Fruit fly (Drosophila melanogaster) whole organism, wandering third instar larva: ENCODE data around the gene mag.
A peak's percentile ranks its signal among the peaks of the same experiment; 100 is the strongest.

ENCODE experiments used
- Abd-B ChIP-seq: fragments of >200 bp; optimal IDR thresholded peaks from 2 replicates; lab custom pipeline; 2017; ENCODE audit warnings: missing biosample characterization, missing genetic modification characterization
- CG32264 ChIP-seq: fragments of 200-800 bp; sonication (Bioruptor generic); optimal IDR thresholded peaks from 2 replicates; lab custom pipeline; 2016; ENCODE audit warnings: missing biosample characterization, missing genetic modification characterization
- CG9705 ChIP-seq: fragments of 200-800 bp; sonication (Bioruptor generic); optimal IDR thresholded peaks from 2 replicates; lab custom pipeline; 2018; ENCODE audit warnings: missing biosample characterization, mild to moderate bottlenecking, missing genetic modification characterization
- CrebA ChIP-seq: fragments of 200-800 bp; sonication (Bioruptor generic); optimal IDR thresholded peaks from 2 replicates; lab custom pipeline; 2016; ENCODE audit warnings: missing biosample characterization, mild to moderate bottlenecking, missing genetic modification characterization, borderline replicate concordance
- Dfd ChIP-seq: fragments of >200 bp; optimal IDR thresholded peaks from 2 replicates; lab custom pipeline; 2017; ENCODE audit warnings: missing biosample characterization, missing genetic modification characterization
- Dif ChIP-seq: fragments of 200-275, 200-300 bp; sonication (Bioruptor generic); optimal IDR thresholded peaks from 2 replicates; lab custom pipeline; 2018; ENCODE audit warnings: missing biosample characterization, missing genetic modification characterization; ENCODE audit not compliant: partially characterized antibody
- GATAd ChIP-seq: sonication (Bioruptor generic); optimal IDR thresholded peaks from 2 replicates; lab custom pipeline; 2016; ENCODE audit warnings: missing biosample characterization, missing genetic modification characterization
- HLH106 ChIP-seq: fragments of 200-800 bp; optimal IDR thresholded peaks from 3 replicates; lab custom pipeline; 2019; ENCODE audit warnings: missing biosample characterization, mild to moderate bottlenecking, missing genetic modification characterization, moderate library complexity
- Hnf4 ChIP-seq: fragments of 200-800 bp; sonication (Bioruptor generic); optimal IDR thresholded peaks from 2 replicates; lab custom pipeline; 2016; ENCODE audit warnings: missing biosample characterization, mild to moderate bottlenecking, missing genetic modification characterization
- Hr78 ChIP-seq: fragments of >200 bp; optimal IDR thresholded peaks from 2 replicates; lab custom pipeline; 2017; ENCODE audit warnings: missing biosample characterization, missing genetic modification characterization
- Hr83 ChIP-seq: fragments of 200-300 bp; sonication (Bioruptor generic); optimal IDR thresholded peaks from 2 replicates; lab custom pipeline; 2016; ENCODE audit warnings: missing biosample characterization, mild to moderate bottlenecking, missing genetic modification characterization, moderate library complexity; ENCODE audit not compliant: poor library complexity, severe bottlenecking
- Jra ChIP-seq: sonication (Bioruptor generic); optimal IDR thresholded peaks from 2 replicates; lab custom pipeline; 2016; ENCODE audit warnings: missing biosample characterization, missing genetic modification characterization
- Mio ChIP-seq: sonication (Bioruptor generic); optimal IDR thresholded peaks from 2 replicates; lab custom pipeline; 2016; ENCODE audit warnings: missing biosample characterization, missing genetic modification characterization
- Myc ChIP-seq: fragments of >200 bp; optimal IDR thresholded peaks from 2 replicates; lab custom pipeline; 2017
- OdsH ChIP-seq: fragments of 200-800 bp; sonication (Bioruptor generic); optimal IDR thresholded peaks from 2 replicates; lab custom pipeline; 2016; ENCODE audit warnings: missing biosample characterization, mild to moderate bottlenecking, missing genetic modification characterization
- Rel ChIP-seq, 2 experiments: fragments of 200-800 bp; sonication (Bioruptor generic) in 1 of 2; optimal IDR thresholded peaks; 2 replicates in 1 of 2; 3 replicates in 1 of 2; lab custom pipeline; 2016 to 2019; ENCODE audit warnings: mild to moderate bottlenecking in 2 of 2, missing biosample characterization in 2 of 2, missing genetic modification characterization in 2 of 2, moderate library complexity in 1 of 2
- Sp1 ChIP-seq: fragments of 200-800 bp; sonication (Bioruptor generic); optimal IDR thresholded peaks from 3 replicates; lab custom pipeline; 2019; ENCODE audit warnings: missing biosample characterization, mild to moderate bottlenecking, missing genetic modification characterization, moderate library complexity
- Vsx2 ChIP-seq: fragments of 200-300, 225-300 bp; sonication (Bioruptor generic); optimal IDR thresholded peaks from 2 replicates; lab custom pipeline; 2018; ENCODE audit warnings: missing biosample characterization, missing genetic modification characterization; ENCODE audit not compliant: partially characterized antibody
- br ChIP-seq: fragments of 200-800 bp; sonication (Bioruptor generic); optimal IDR thresholded peaks from 2 replicates; lab custom pipeline; 2016; ENCODE audit warnings: missing biosample characterization, missing genetic modification characterization
- brk ChIP-seq: fragments of 200-800 bp; sonication (Bioruptor generic); optimal IDR thresholded peaks from 2 replicates; lab custom pipeline; 2016; ENCODE audit warnings: missing biosample characterization, mild to moderate bottlenecking, missing genetic modification characterization
- dl ChIP-seq, 2 experiments: fragments of 175-275, 200-275 bp in 1 of 2; fragments of 200-275 bp in 1 of 2; sonication (Bioruptor generic); optimal IDR thresholded peaks; lab custom pipeline; 2018; ENCODE audit warnings: mild to moderate bottlenecking in 2 of 2, missing biosample characterization in 2 of 2, missing genetic modification characterization in 2 of 2, moderate library complexity in 2 of 2; ENCODE audit not compliant: partially characterized antibody in 2 of 2, insufficient read depth in 1 of 2
- dmrt93B ChIP-seq: fragments of 200-800 bp; sonication (Bioruptor generic); optimal IDR thresholded peaks from 2 replicates; lab custom pipeline; 2018; ENCODE audit warnings: missing biosample characterization, mild to moderate bottlenecking, missing genetic modification characterization
- dsf ChIP-seq: sonication (Bioruptor generic); optimal IDR thresholded peaks from 2 replicates; lab custom pipeline; 2016; ENCODE audit warnings: missing biosample characterization, missing genetic modification characterization, borderline replicate concordance
- ey ChIP-seq: fragments of 200-800 bp; sonication (Bioruptor generic); optimal IDR thresholded peaks from 2 replicates; lab custom pipeline; 2016; ENCODE audit warnings: missing biosample characterization, missing genetic modification characterization
- foxo ChIP-seq, 2 experiments: fragments of 200-800 bp; sonication (Bioruptor generic); optimal IDR thresholded peaks; 2 replicates in 1 of 2; 3 replicates in 1 of 2; lab custom pipeline; 2016 to 2017; ENCODE audit warnings: missing biosample characterization in 2 of 2, missing genetic modification characterization in 2 of 2
- fru ChIP-seq: fragments of 200-800 bp; sonication (Bioruptor generic); optimal IDR thresholded peaks from 3 replicates; lab custom pipeline; 2016; ENCODE audit warnings: missing biosample characterization, mild to moderate bottlenecking, missing genetic modification characterization
- h ChIP-seq: fragments of 200-800 bp; sonication (Bioruptor generic); optimal IDR thresholded peaks from 3 replicates; lab custom pipeline; 2016; ENCODE audit warnings: missing biosample characterization, mild to moderate bottlenecking, missing genetic modification characterization
- jim ChIP-seq: fragments of 175-275, 200-325 bp; sonication (Bioruptor generic); optimal IDR thresholded peaks from 2 replicates; lab custom pipeline; 2016; ENCODE audit warnings: missing biosample characterization, mild to moderate bottlenecking, missing genetic modification characterization
- lola ChIP-seq: fragments of >200 bp; optimal IDR thresholded peaks from 2 replicates; lab custom pipeline; 2017; ENCODE audit warnings: missing biosample characterization, missing genetic modification characterization
- pan ChIP-seq: fragments of >200 bp; optimal IDR thresholded peaks from 2 replicates; lab custom pipeline; 2017
- psq ChIP-seq: fragments of 200-800 bp; sonication (Bioruptor generic); optimal IDR thresholded peaks from 3 replicates; lab custom pipeline; 2017; ENCODE audit warnings: missing biosample characterization, mild to moderate bottlenecking, missing genetic modification characterization, moderate library complexity
- rgr ChIP-seq: fragments of 200-800 bp; sonication (Bioruptor generic); optimal IDR thresholded peaks from 3 replicates; lab custom pipeline; 2016; ENCODE audit warnings: missing biosample characterization, mild to moderate bottlenecking, missing genetic modification characterization
- sage ChIP-seq: fragments of 200-800 bp; sonication (Bioruptor generic); optimal IDR thresholded peaks from 2 replicates; lab custom pipeline; 2016; ENCODE audit warnings: missing biosample characterization, mild to moderate bottlenecking, missing genetic modification characterization
- sv ChIP-seq: fragments of 200-800 bp; sonication (Bioruptor generic); optimal IDR thresholded peaks from 3 replicates; lab custom pipeline; 2016; ENCODE audit warnings: missing biosample characterization, missing genetic modification characterization
- tai ChIP-seq: sonication (Bioruptor generic); optimal IDR thresholded peaks from 2 replicates; lab custom pipeline; 2016; ENCODE audit warnings: missing biosample characterization, missing genetic modification characterization
- usp ChIP-seq: fragments of >200 bp; optimal IDR thresholded peaks from 2 replicates; lab custom pipeline; 2017; ENCODE audit warnings: missing biosample characterization, missing genetic modification characterization
- woc ChIP-seq: sonication (Bioruptor generic); optimal IDR thresholded peaks from 2 replicates; lab custom pipeline; 2016; ENCODE audit warnings: missing biosample characterization, mild to moderate bottlenecking, missing genetic modification characterization

The mag gene

DNA sequence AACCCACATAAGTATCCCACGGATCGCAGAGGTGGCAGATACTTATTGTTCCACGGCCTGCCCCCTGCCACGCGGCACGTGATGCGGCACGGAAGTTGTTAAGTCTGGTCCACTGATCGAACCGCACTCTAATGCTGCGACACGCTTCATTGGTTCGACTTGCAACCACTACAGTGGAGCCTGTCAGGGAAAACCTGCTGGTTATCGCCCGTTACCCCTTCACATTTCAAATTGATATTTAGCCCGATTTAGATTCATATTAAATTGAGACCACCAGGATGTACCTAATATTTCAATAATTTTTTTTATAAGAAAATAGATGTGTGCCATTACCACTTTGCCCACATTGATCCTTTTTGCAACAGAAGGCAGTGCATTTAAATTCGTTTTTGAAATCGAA is 13.1 kb upstream of the mag start:
- peak; percentile 25 for TF ChIP-seq ey
- no peak for TF ChIP-seq usp (GFP tag; lab: Kevin White, UChicago)

DNA sequence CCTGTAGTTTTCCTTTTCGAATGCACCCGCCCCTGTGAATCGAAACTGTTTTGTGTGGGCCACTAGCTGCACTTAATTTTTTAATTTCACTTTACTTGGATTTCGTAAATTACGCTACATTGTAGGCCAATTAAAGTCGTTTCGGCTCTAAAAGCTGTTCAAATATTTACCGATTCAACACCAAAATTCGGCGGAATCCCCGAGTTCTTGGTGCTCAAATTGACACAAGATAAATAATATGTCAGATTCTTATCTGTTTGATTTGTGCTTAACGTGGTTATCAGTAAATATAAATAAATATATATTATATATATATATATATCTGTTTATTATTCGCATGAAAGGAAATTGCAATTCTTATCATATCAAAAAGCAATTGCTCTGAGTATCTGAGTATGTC is 12.5 kb upstream of the mag start:
- TF ChIP-seq br (peak; percentile 24), Vsx2 (GFP tag; lab: Kevin White, UChicago) (no peak), CG9705 (GFP tag; lab: Kevin White, UChicago) (peak; percentile 78), CrebA (no peak), foxo (GFP tag; optimal IDR thresholded peaks at IDR 0.05; lab: Kevin White, UChicago) (peak in 1 of 2 experiments; percentile 58), Jra (GFP tag; lab: Kevin White, UChicago) (no peak), h (peak; percentile 67), dmrt93B (GFP tag; lab: Kevin White, UChicago) (peak; percentile 54), pan (lab: Kevin White, UChicago) (no peak), tai (GFP tag; lab: Kevin White, UChicago) (no peak), Sp1 (GFP tag; lab: Kevin White, UChicago) (peak; percentile 79), Hr83 (GFP tag; lab: Kevin White, UChicago) (peak; percentile 76), OdsH (GFP tag; lab: Kevin White, UChicago) (peak; percentile 51), HLH106 (tag; lab: Kevin White, UChicago) (peak; percentile 67), Hnf4 (GFP tag; lab: Kevin White, UChicago) (peak; percentile 57), Rel (GFP tag; optimal IDR thresholded peaks at IDR 0.05; lab: Kevin White, UChicago) (peak; percentile 16), Rel (tag; optimal IDR thresholded peaks at IDR 0.05; lab: Kevin White, UChicago) (peak; percentile 99), rgr (GFP tag; lab: Kevin White, UChicago) (peak; percentile 76), jim (GFP tag; lab: Kevin White, UChicago) (no peak), fru (GFP tag; lab: Kevin White, UChicago) (peak; percentile 4), brk (GFP tag; lab: Kevin White, UChicago) (peak; percentile 43), psq (GFP tag; lab: Kevin White, UChicago) (peak; percentile 32)

DNA sequence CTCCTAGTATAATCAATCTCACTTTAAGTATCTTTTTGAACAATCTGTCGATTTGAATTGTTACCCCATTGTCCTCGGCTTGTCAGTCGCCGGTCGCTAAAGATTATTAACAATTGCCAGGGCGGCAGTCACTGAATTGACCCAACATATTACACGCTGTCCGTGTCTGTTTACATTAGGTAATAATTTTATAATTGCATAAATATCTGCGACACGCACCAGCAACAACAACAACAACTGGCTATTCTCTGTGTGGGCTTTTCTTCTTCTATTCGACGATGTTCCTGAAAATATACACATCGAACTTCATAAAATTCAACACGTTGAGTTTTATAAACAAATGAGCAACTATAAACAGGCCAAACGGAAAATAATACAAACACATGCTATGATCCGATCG is 11.7 kb upstream of the mag start:
- TF ChIP-seq usp (GFP tag; lab: Kevin White, UChicago) (no peak), Hr78 (GFP tag; lab: Kevin White, UChicago) (no peak), psq (GFP tag; lab: Kevin White, UChicago) (no peak), Abd-B (no peak), brk (GFP tag; lab: Kevin White, UChicago) (no peak), dmrt93B (GFP tag; lab: Kevin White, UChicago) (no peak), Hnf4 (GFP tag; lab: Kevin White, UChicago) (no peak), rgr (GFP tag; lab: Kevin White, UChicago) (no peak), GATAd (GFP tag; lab: Kevin White, UChicago) (no peak), pan (lab: Kevin White, UChicago) (no peak), HLH106 (tag; lab: Kevin White, UChicago) (no peak), Dfd (GFP tag; lab: Kevin White, UChicago) (no peak), Mio (no peak), Sp1 (GFP tag; lab: Kevin White, UChicago) (no peak), tai (GFP tag; lab: Kevin White, UChicago) (no peak), CrebA (no peak), ey (no peak), woc (GFP tag; lab: Kevin White, UChicago) (no peak), OdsH (GFP tag; lab: Kevin White, UChicago) (no peak), jim (GFP tag; lab: Kevin White, UChicago) (no peak)

DNA sequence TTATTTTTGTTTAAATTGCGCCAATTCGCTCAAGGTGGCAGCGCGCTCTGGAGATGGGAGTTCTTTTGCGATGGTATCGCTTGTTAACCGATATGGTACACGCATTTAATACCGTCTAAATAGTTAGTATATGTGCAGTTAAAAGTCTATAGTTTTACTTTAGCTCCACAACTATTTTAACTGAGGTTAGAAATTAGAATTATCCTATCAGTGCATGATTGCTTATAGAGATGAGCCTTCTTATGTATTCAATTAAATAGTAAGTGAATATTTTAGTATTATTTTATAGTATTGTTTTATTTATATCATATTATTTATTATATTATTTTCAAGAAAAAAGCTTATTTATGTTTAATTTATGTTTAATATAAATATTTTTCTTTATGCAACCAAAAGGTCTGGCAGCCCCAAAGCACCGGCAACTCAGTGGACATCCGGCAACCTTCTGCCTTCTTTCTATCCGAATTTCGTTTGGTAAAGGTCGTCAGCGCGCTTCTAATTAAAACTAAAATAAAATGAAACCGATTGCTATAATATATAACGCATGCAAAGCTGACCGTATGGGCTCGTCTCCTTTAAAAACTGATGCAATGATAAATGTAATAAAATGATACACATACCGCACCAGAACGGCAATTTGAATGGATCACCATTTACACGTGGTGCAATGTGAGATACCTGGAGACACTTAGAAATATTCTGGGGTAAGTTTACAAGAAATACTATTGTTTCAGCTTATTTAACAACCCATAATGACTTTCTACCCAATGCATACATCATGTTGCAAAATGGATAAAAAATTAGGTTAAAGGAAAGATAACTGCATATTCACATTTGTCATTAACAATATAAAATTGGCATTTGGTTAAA is 7.4 kb upstream of the mag start, which contains the start of gene CG5199:
CG5199 (minus strand) TSS at position 52 of the 870 bp plus-strand sequence.
- TF ChIP-seq OdsH (GFP tag; lab: Kevin White, UChicago) (peak; percentile 30), brk (GFP tag; lab: Kevin White, UChicago) (peak; percentile 41), jim (GFP tag; lab: Kevin White, UChicago) (no peak), Mio (no peak), sv (GFP tag; lab: Kevin White, UChicago) (no peak), CG9705 (GFP tag; lab: Kevin White, UChicago) (peak; percentile 4), psq (GFP tag; lab: Kevin White, UChicago) (peak; percentile 64), foxo (GFP tag; optimal IDR thresholded peaks at IDR 0.05; lab: Kevin White, UChicago) (peak in 1 of 2 experiments; percentile 74), Jra (GFP tag; lab: Kevin White, UChicago) (no peak), fru (GFP tag; lab: Kevin White, UChicago) (peak; percentile 23), Rel (GFP tag; optimal IDR thresholded peaks at IDR 0.05; lab: Kevin White, UChicago) (no peak), Rel (tag; optimal IDR thresholded peaks at IDR 0.05; lab: Kevin White, UChicago) (no peak), tai (GFP tag; lab: Kevin White, UChicago) (no peak), Hnf4 (GFP tag; lab: Kevin White, UChicago) (peak; percentile 13), Dif (no peak), Sp1 (GFP tag; lab: Kevin White, UChicago) (peak; percentile 59), Myc (lab: Kevin White, UChicago) (peak; percentile 26), sage (peak; percentile 7), dsf (GFP tag; lab: Kevin White, UChicago) (no peak), Hr83 (GFP tag; lab: Kevin White, UChicago) (peak; percentile 44), lola (GFP tag; lab: Kevin White, UChicago) (no peak), GATAd (GFP tag; lab: Kevin White, UChicago) (no peak), Abd-B (no peak), dl (GFP tag; optimal IDR thresholded peaks at IDR 0.05; lab: Kevin White, UChicago; ENCODE audit: insufficient read depth in 1 of 2, partially characterized antibody in 2 of 2) (no peak), CG32264 (GFP tag; lab: Kevin White, UChicago) (no peak), woc (GFP tag; lab: Kevin White, UChicago) (no peak), ey (peak; percentile 11)
